Fruit fly (Drosophila melanogaster) whole organism, wandering third instar larva: ENCODE measurements around the gene Cp16.
A peak's percentile ranks its signal among the peaks of the same experiment; 100 is the strongest.

Experiments used
- Vsx2 ChIP-seq: fragments of 200-300, 225-300 bp; sonication (Bioruptor generic); optimal IDR thresholded peaks from 2 replicates; lab custom pipeline; 2018; ENCODE audit warnings: missing biosample characterization, missing genetic modification characterization; ENCODE audit not compliant: partially characterized antibody
- br ChIP-seq: fragments of 200-800 bp; sonication (Bioruptor generic); optimal IDR thresholded peaks from 2 replicates; lab custom pipeline; 2016; ENCODE audit warnings: missing biosample characterization, missing genetic modification characterization
- dmrt93B ChIP-seq: fragments of 200-800 bp; sonication (Bioruptor generic); optimal IDR thresholded peaks from 2 replicates; lab custom pipeline; 2018; ENCODE audit warnings: missing biosample characterization, mild to moderate bottlenecking, missing genetic modification characterization
- fru ChIP-seq: fragments of 200-800 bp; sonication (Bioruptor generic); optimal IDR thresholded peaks from 3 replicates; lab custom pipeline; 2016; ENCODE audit warnings: missing biosample characterization, mild to moderate bottlenecking, missing genetic modification characterization
- h ChIP-seq: fragments of 200-800 bp; sonication (Bioruptor generic); optimal IDR thresholded peaks from 3 replicates; lab custom pipeline; 2016; ENCODE audit warnings: missing biosample characterization, mild to moderate bottlenecking, missing genetic modification characterization
- lola ChIP-seq: fragments of >200 bp; optimal IDR thresholded peaks from 2 replicates; lab custom pipeline; 2017; ENCODE audit warnings: missing biosample characterization, missing genetic modification characterization
- pan ChIP-seq: fragments of >200 bp; optimal IDR thresholded peaks from 2 replicates; lab custom pipeline; 2017
- psq ChIP-seq: fragments of 200-800 bp; sonication (Bioruptor generic); optimal IDR thresholded peaks from 3 replicates; lab custom pipeline; 2017; ENCODE audit warnings: missing biosample characterization, mild to moderate bottlenecking, missing genetic modification characterization, moderate library complexity
- sage ChIP-seq: fragments of 200-800 bp; sonication (Bioruptor generic); optimal IDR thresholded peaks from 2 replicates; lab custom pipeline; 2016; ENCODE audit warnings: missing biosample characterization, mild to moderate bottlenecking, missing genetic modification characterization
- usp ChIP-seq: fragments of >200 bp; optimal IDR thresholded peaks from 2 replicates; lab custom pipeline; 2017; ENCODE audit warnings: missing biosample characterization, missing genetic modification characterization

- TF ChIP-seq pan (lab: Kevin White, UChicago) (no peak), sage (GFP tag; lab: Kevin White, UChicago) (no peak), psq (peak; percentile 51), br (peak; percentile 62), lola (GFP tag; lab: Kevin White, UChicago) (no peak), usp (GFP tag; lab: Kevin White, UChicago) (no peak), fru (GFP tag; lab: Kevin White, UChicago) (peak; percentile 81), dmrt93B (no peak), Vsx2 (GFP tag; lab: Kevin White, UChicago) (no peak), h (peak; percentile 34)
Measured at dm6 chr3L:8700643-8701208, 31.0 kb upstream of the Cp16 start.
